Worm (Caenorhabditis elegans) whole organism, L2 larva: ENCODE results near the gene ZK355.2.

Experiments
- ZK546.5 ChIP-seq: sonication (generic microtip); optimal IDR thresholded peaks from 2 replicates; lab custom pipeline; 2017; ENCODE audit warnings: missing biosample characterization, missing genetic modification characterization
- aly-2 ChIP-seq: fragments of 150-350 bp; optimal IDR thresholded peaks from 2 replicates; lab custom pipeline; 2014; ENCODE audit warnings: missing biosample characterization, missing genetic modification characterization
- ama-1 ChIP-seq: fragments of 150-350 bp; optimal IDR thresholded peaks from 2 replicates; lab custom pipeline; 2018; ENCODE audit warnings: inconsistent platforms
- fos-1 ChIP-seq: fragments of 150-350 bp; optimal IDR thresholded peaks from 2 replicates; lab custom pipeline; 2014; ENCODE audit warnings: missing biosample characterization, missing genetic modification characterization
- lin-13 ChIP-seq: fragments of 150-350 bp; optimal IDR thresholded peaks from 2 replicates; lab custom pipeline; 2014; ENCODE audit warnings: missing biosample characterization, missing genetic modification reagents, missing genetic modification characterization
- lin-39 ChIP-seq: fragments of 150-350 bp; optimal IDR thresholded peaks from 2 replicates; lab custom pipeline; 2014; ENCODE audit warnings: missing biosample characterization, missing genetic modification reagents, missing genetic modification characterization
- mdl-1 ChIP-seq, 2 experiments: fragments of 150-350 bp in 1 of 2; sonication (generic microtip) in 1 of 2; optimal IDR thresholded peaks; 2 replicates each; lab custom pipeline; 2017; ENCODE audit warnings: missing biosample characterization in 2 of 2, missing genetic modification characterization in 2 of 2
- nhr-237 ChIP-seq: fragments of 150-350 bp; optimal IDR thresholded peaks from 2 replicates; lab custom pipeline; 2014; ENCODE audit warnings: missing biosample characterization, missing genetic modification characterization
- skn-1 ChIP-seq: sonication (generic microtip); optimal IDR thresholded peaks from 2 replicates; lab custom pipeline; 2017; ENCODE audit warnings: missing biosample characterization, missing genetic modification characterization
- snpc-4 ChIP-seq: fragments of 150-350 bp; optimal IDR thresholded peaks from 2 replicates; lab custom pipeline; 2014; ENCODE audit warnings: missing biosample characterization, missing genetic modification characterization
- ztf-11 ChIP-seq: sonication (generic microtip); optimal IDR thresholded peaks from 2 replicates; lab custom pipeline; 2017; ENCODE audit warnings: missing biosample characterization, missing genetic modification characterization

DNA sequence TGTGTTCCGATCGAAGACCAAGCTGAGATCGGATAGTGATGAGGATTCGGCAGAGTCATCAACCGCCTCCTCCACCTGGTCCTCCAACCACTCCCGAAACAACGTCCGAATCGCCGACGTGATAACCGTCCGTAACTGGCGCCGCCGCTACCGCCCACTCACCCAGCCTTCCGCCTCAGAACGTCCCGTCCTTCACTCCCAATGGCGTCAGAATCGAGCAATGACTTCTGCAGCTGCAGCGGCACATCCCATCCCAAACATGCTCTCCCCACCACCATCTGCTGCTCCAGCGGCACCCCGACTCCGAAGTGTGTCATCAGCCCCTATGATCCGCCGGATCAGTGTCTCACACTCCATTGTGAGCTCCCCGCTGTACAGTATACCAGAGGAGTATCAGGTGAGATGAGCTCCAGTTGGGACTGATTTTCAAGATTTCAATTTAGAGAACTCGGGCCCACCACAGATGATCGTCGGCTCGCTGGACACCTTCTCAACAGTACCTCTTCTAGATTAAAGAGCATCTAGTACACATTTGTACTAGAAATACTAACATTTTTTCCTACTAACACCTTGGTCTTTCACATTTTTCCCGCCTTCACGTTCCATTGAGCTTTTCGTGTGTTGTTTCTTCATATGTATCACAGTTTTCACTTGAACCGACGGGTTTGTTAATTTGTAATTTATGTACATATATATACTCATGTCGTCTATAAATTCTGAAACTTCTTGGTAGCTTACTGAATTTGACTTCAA is 2.3 kb downstream of the ZK355.2 start:
- no peak for TF ChIP-seq ama-1 (lab: Kevin White, UChicago)
- TF ChIP-seq fos-1 (tag; lab: Kevin White, UChicago): no peak
- TF ChIP-seq lin-39 (tag; lab: Kevin White, UChicago): no peak
- TF ChIP-seq ztf-11 (tag; lab: Kevin White, UChicago): no peak
- TF ChIP-seq mdl-1 (tag; optimal IDR thresholded peaks at IDR 0.05; lab: Kevin White, UChicago): no peak
- no peak for TF ChIP-seq aly-2 (tag; lab: Kevin White, UChicago)
- TF ChIP-seq skn-1 (tag; lab: Kevin White, UChicago): no peak
- no peak for TF ChIP-seq nhr-237 (tag; lab: Kevin White, UChicago)
- no peak for TF ChIP-seq ZK546.5 (tag; lab: Kevin White, UChicago)
- TF ChIP-seq snpc-4 (tag; lab: Kevin White, UChicago): no peak
- TF ChIP-seq lin-13 (GFP tag; lab: Kevin White, UChicago): no peak
